Worm (Caenorhabditis elegans): Measurements from ENCODE around the gene Y53F4B.24.

ce11 chrII:15145594-15145993 lies 11.4 kb upstream of the Y53F4B.24 start, which contains the start of gene Y53F4B.27:
- no peak for TF ChIP-seq lim-6 (tag; optimal IDR thresholded peaks at IDR 0.05)
- TF ChIP-seq pag-3 (tag; optimal IDR thresholded peaks at IDR 0.05; ENCODE audit: borderline replicate concordance), result no peak
- no peak for TF ChIP-seq fkh-10 (GFP tag; optimal IDR thresholded peaks at IDR 0.05)
- no peak for TF ChIP-seq K02D7.2 (tag; optimal IDR thresholded peaks at IDR 0.05)
- TF ChIP-seq F13H6.1 (tag; optimal IDR thresholded peaks at IDR 0.05), result no peak
- TF ChIP-seq sox-4 (tag; optimal IDR thresholded peaks at IDR 0.05), result no peak

Data from whole organism, late embryonic.